Worm (Caenorhabditis elegans): ENCODE data around the gene ZK1248.11.

Gene ZK1248.11

DNA sequence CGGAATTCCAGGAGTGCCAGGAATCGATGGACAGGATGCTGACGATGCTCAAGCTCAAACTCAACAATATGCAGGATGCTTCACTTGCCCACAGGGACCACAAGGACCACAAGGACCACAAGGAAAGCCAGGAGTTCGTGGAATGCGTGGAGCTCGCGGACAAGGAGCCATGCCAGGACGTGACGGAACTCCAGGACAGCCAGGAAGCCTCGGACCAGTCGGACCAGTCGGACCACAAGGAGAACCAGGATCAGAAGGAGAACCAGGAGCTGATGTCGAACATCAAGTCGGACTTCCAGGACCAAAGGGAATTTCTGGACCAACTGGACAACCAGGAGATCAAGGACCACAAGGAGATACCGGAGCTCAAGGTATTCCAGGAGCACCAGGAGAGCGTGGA lies 3.0 kb upstream of the ZK1248.11 start:
- TF ChIP-seq che-1 (tag; optimal IDR thresholded peaks at IDR 0.05) (no peak), nhr-11 (tag; optimal IDR thresholded peaks at IDR 0.05) (no peak), ceh-2 (tag; optimal IDR thresholded peaks at IDR 0.05) (no peak), elt-2 (tag; optimal IDR thresholded peaks at IDR 0.05) (no peak), pros-1 (tag; optimal IDR thresholded peaks at IDR 0.05) (no peak), C38D4.7 (GFP tag; optimal IDR thresholded peaks at IDR 0.05) (no peak), pqm-1 (tag; optimal IDR thresholded peaks at IDR 0.05) (no peak), eyg-1 (tag; optimal IDR thresholded peaks at IDR 0.05) (no peak)

DNA sequence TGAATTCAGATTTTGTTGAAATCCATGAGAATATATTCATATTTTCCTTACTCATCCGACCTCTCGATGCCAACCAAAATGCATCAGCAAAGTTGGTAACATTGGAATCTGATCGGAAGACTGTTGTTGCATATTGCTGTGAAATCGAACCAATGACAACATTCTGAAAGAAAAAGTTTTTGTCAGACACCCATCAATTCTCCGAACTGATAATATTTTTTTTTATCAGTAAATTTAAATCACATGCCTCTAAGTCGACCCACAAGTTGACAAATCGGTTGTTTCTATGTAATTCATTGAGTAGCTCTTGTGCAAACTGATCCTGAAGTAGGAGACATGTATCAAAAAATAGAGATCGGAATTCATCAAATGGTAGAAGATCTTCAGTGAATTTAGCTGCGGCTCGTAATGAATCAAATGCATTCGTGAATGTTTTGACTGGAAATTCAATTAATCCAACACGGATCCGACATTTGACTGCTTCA lies 1.6 kb upstream of the ZK1248.11 start, which contains the start of gene col-74:
Gene col-74 (plus strand): TSS at position 435 of the 485 bp plus-strand sequence.
- TF ChIP-seq ceh-22 (tag; optimal IDR thresholded peaks at IDR 0.05) (no peak), ceh-2 (tag; optimal IDR thresholded peaks at IDR 0.05) (no peak), Y22D7AL.16 (tag; optimal IDR thresholded peaks at IDR 0.05) (no peak), F13H6.1 (tag; optimal IDR thresholded peaks at IDR 0.05) (no peak), pax-1 (tag; optimal IDR thresholded peaks at IDR 0.05) (no peak), hlh-30 (tag; optimal IDR thresholded peaks at IDR 0.05; ENCODE audit: insufficient read depth) (no peak), madf-2 (tag; optimal IDR thresholded peaks at IDR 0.05) (no peak), nhr-232 (tag; optimal IDR thresholded peaks at IDR 0.05) (no peak), elt-2 (tag; optimal IDR thresholded peaks at IDR 0.05) (no peak), elt-4 (tag; optimal IDR thresholded peaks at IDR 0.05) (no peak), zip-5 (tag; optimal IDR thresholded peaks at IDR 0.05) (no peak), eyg-1 (tag; optimal IDR thresholded peaks at IDR 0.05) (no peak), ceh-48 (tag; optimal IDR thresholded peaks at IDR 0.05) (no peak), ceh-14 (tag; optimal IDR thresholded peaks at IDR 0.05) (no peak), fkh-10 (GFP tag; optimal IDR thresholded peaks at IDR 0.05) (no peak), C38D4.7 (GFP tag; optimal IDR thresholded peaks at IDR 0.05) (no peak), ama-1 (optimal IDR thresholded peaks at IDR 0.05) (no peak), ztf-16 (tag; optimal IDR thresholded peaks at IDR 0.05) (no peak)

DNA sequence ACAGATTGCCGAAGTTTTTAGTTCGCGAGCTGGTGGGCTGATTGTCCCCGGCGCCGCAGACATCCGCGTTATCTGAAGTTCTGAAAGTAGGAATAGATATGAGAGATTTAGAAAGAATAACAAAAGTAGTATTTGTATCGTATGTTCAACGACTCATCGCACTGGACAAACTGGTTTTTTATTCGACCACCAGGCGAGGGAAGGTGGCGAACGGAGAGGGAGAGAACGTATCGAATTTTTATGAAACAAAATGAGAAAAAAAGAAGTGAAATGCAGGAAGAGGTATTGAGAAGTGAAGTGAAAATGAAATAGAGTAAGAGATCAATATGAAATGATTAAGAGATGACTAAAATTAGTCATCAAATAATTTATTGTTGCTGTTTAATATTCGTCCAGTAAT lies 1.0 kb downstream of the ZK1248.11 start, which contains the start of gene tbc-2:
Gene tbc-2 (minus strand): TSS at position 80 of the 400 bp plus-strand sequence.
- TF ChIP-seq lin-11 (tag; optimal IDR thresholded peaks at IDR 0.05), result no peak
- no peak for TF ChIP-seq rnt-1 (tag; optimal IDR thresholded peaks at IDR 0.05)
- no peak for TF ChIP-seq ceh-45 (GFP tag; IDR thresholded peaks at IDR 0.05)
- no peak for TF ChIP-seq mec-3 (tag; optimal IDR thresholded peaks at IDR 0.05; ENCODE audit: borderline replicate concordance)
- no peak for TF ChIP-seq dmd-4 (tag; optimal IDR thresholded peaks at IDR 0.05; ENCODE audit: borderline replicate concordance)

DNA sequence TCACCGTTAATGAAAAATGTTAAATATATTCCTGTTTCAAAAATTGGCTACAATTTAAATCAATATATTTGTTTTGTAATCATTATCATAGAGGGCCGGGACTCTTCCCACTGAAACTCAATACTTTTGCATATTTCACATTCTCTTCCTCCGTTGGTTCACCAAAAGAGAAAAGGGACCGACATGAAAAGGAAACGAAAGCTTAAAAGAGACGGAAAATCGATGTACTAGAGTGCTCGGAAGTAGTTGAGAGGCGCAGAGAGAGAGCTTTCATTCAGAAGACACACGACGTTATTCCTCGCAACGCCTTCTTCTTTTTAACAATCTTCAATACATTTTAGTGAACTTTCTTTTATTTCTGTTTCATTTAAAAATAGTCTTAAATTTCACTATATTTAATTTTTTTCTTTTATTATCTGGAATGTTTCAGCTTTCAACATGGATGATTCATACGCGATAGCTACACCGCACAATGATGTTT lies 8.1 kb downstream of the ZK1248.11 start, which contains the start of gene ehs-1:
Gene ehs-1 (plus strand): TSS at position 431 of the 481 bp plus-strand sequence.
- TF ChIP-seq sox-4 (tag; optimal IDR thresholded peaks at IDR 0.05) (no peak), ceh-48 (tag; optimal IDR thresholded peaks at IDR 0.05) (peak; percentile 84), tbx-7 (tag; optimal IDR thresholded peaks at IDR 0.05) (no peak)

DNA sequence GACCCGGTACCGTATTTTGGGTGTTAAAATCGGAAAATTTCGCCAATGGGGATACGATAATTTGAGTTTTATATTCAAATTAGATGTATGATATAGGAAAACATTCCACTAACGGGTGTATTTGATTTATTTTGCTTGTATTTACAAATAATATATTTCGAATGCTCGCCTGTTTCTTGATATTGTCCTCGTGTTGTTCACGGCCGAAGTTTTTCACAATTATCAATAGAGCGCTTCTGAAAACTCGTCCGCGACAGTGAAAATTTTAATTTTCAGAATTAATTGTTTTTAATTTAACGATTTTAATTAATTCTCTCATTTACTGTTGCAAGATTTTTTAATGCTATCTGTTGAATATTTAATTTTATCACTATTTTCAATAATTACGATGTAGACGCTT lies 8.7 kb downstream of the ZK1248.11 start:
- no peak for TF ChIP-seq ceh-34 (tag; optimal IDR thresholded peaks at IDR 0.05)
- TF ChIP-seq unc-3 (GFP tag; conservative IDR thresholded peaks at IDR 0.05), result no peak
- no peak for TF ChIP-seq unc-3 (tag; optimal IDR thresholded peaks at IDR 0.05)
- peak; percentile 24 for TF ChIP-seq zip-5 (tag; optimal IDR thresholded peaks at IDR 0.05)
- peak; percentile 65 for TF ChIP-seq tbx-2 (tag; optimal IDR thresholded peaks at IDR 0.05)
- TF ChIP-seq ceh-31 (tag; optimal IDR thresholded peaks at IDR 0.05), result peak; percentile 71
- TF ChIP-seq fkh-6 (tag; optimal IDR thresholded peaks at IDR 0.05), result peak; percentile 12
- TF ChIP-seq npax-4 (tag; optimal IDR thresholded peaks at IDR 0.05), result no peak
- TF ChIP-seq ets-4 (tag; optimal IDR thresholded peaks at IDR 0.05), result peak; percentile 63
- peak; percentile 68 for TF ChIP-seq C08G9.2 (tag; optimal IDR thresholded peaks at IDR 0.05)
- TF ChIP-seq ceh-2 (tag; optimal IDR thresholded peaks at IDR 0.05), result peak; percentile 70
- peak; percentile 26 for TF ChIP-seq ceh-14 (tag; optimal IDR thresholded peaks at IDR 0.05)
- peak; percentile 48 for TF ChIP-seq ref-2 (tag; optimal IDR thresholded peaks at IDR 0.05)
- no peak for TF ChIP-seq pag-3 (tag; optimal IDR thresholded peaks at IDR 0.05; ENCODE audit: borderline replicate concordance)
- peak; percentile 13 for TF ChIP-seq unc-42 (tag; optimal IDR thresholded peaks at IDR 0.05)
- peak; percentile 11 for TF ChIP-seq hlh-8 (tag; optimal IDR thresholded peaks at IDR 0.05)
- no peak for TF ChIP-seq elt-4 (tag; optimal IDR thresholded peaks at IDR 0.05)

All from whole organism, late embryonic.